Worm (Caenorhabditis elegans): ENCODE data around the gene C16B8.3.

DNA sequence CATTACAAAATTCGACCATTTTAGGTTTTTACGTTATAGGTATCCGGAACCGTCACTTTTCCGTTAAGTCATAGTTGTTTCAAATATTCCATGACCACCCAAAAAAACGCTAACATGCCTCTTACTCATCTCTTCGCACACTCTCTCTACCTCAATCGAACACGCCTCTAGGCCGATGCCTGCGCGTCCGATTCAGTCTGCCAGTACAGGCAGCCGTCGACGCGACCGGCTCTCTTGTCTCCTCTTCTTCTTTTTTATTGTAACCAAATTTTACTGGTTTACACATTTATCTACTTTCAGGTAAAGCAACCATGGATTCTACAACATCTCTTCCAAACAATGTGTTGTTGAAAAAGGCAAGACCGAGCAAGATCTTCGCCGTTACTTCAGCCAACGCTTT lies 43.5 kb upstream of the C16B8.3 start, which contains the start of gene mop-25.1:
- TF ChIP-seq pqm-1 (tag; optimal IDR thresholded peaks at IDR 0.05) (no peak), nhr-76 (tag; optimal IDR thresholded peaks at IDR 0.05) (no peak), nhr-25 (tag; optimal IDR thresholded peaks at IDR 0.05) (no peak), nhr-237 (tag; optimal IDR thresholded peaks at IDR 0.05) (no peak), fos-1 (tag; optimal IDR thresholded peaks at IDR 0.05) (no peak), unc-39 (tag; optimal IDR thresholded peaks at IDR 0.05) (no peak), mml-1 (tag; optimal IDR thresholded peaks at IDR 0.05) (no peak), pha-4 (tag; optimal IDR thresholded peaks at IDR 0.05) (no peak), elt-3 (tag; optimal IDR thresholded peaks at IDR 0.05) (no peak)
